Fruit fly (Drosophila melanogaster) whole organism, pupa: Measurements from ENCODE around the gene sgg.

Experiments used
- CG10348 ChIP-seq: fragments of 200-800 bp; sonication (Bioruptor generic); IDR thresholded peaks from 2 replicates; pipeline ENCODE4 v1.3.6; 2022; ENCODE audit warnings: missing biosample characterization, missing genetic modification characterization
- CG13204 ChIP-seq: fragments of 200-800 bp; sonication (Bioruptor generic); optimal IDR thresholded peaks from 2 replicates; lab custom pipeline; 2018; ENCODE audit warnings: missing biosample characterization, mild to moderate bottlenecking, missing genetic modification characterization, moderate library complexity
- CG14655 ChIP-seq: fragments of 200-800 bp; sonication (Bioruptor generic); optimal IDR thresholded peaks from 3 replicates; lab custom pipeline; 2017; ENCODE audit warnings: mild to moderate bottlenecking, missing biosample characterization, missing genetic modification reagents, missing genetic modification characterization
- CG15710 ChIP-seq: fragments of 200-800 bp; sonication (Bioruptor generic); optimal IDR thresholded peaks from 2 replicates; lab custom pipeline; 2018; ENCODE audit warnings: missing biosample characterization, mild to moderate bottlenecking, missing genetic modification characterization, moderate library complexity
- CG17806 ChIP-seq: fragments of 200-800 bp; sonication (Bioruptor generic); optimal IDR thresholded peaks from 2 replicates; lab custom pipeline; 2018; ENCODE audit warnings: missing biosample characterization, mild to moderate bottlenecking, missing genetic modification characterization, moderate library complexity
- CG32121 ChIP-seq: fragments of 200-800 bp; sonication (Bioruptor generic); IDR thresholded peaks from 2 replicates; pipeline ENCODE4 v1.3.6; 2022; ENCODE audit warnings: missing biosample characterization, missing genetic modification characterization
- CG34367 ChIP-seq: fragments of 200-800 bp; sonication (Bioruptor generic); optimal IDR thresholded peaks from 2 replicates; lab custom pipeline; 2018; ENCODE audit warnings: missing biosample characterization, mild to moderate bottlenecking, missing genetic modification characterization
- CG4496 ChIP-seq: fragments of 200-800 bp; sonication (Bioruptor generic); IDR thresholded peaks from 3 replicates; pipeline ENCODE4 v1.3.6; 2022; ENCODE audit warnings: missing biosample characterization, missing genetic modification characterization
- CG8159 ChIP-seq: fragments of 200-800 bp; sonication (Bioruptor generic); optimal IDR thresholded peaks from 3 replicates; lab custom pipeline; 2018; ENCODE audit warnings: missing biosample characterization, mild to moderate bottlenecking, missing genetic modification characterization, moderate library complexity
- CG8301 ChIP-seq: fragments of 200-800 bp; sonication (Bioruptor generic); optimal IDR thresholded peaks from 2 replicates; lab custom pipeline; 2018; ENCODE audit warnings: missing biosample characterization, mild to moderate bottlenecking, missing genetic modification characterization
- CG9948 ChIP-seq: fragments of 200-800 bp; sonication (Bioruptor generic); optimal IDR thresholded peaks from 2 replicates; lab custom pipeline; 2018; ENCODE audit warnings: missing biosample characterization, mild to moderate bottlenecking, missing genetic modification characterization, moderate library complexity
- EcR ChIP-seq: fragments of 200-800 bp; sonication (Bioruptor generic); optimal IDR thresholded peaks from 3 replicates; lab custom pipeline; 2019; ENCODE audit warnings: missing biosample characterization, missing genetic modification characterization, mild to moderate bottlenecking, moderate library complexity, missing genetic modification reagents
- Pif1A ChIP-seq: fragments of 200-800 bp; sonication (Bioruptor generic); optimal IDR thresholded peaks from 3 replicates; lab custom pipeline; 2016; ENCODE audit warnings: missing biosample characterization, missing genetic modification characterization

dm6 chrX:2636825-2637535 lies 3.2 kb downstream of the sgg start:
- no peak for TF ChIP-seq CG17806 (tag; lab: Kevin White, UChicago)
- TF ChIP-seq CG9948, result no peak
- TF ChIP-seq CG32121 (GFP tag; lab: Robert Waterston, UW), result no peak
- no peak for TF ChIP-seq CG34367 (tag; lab: Kevin White, UChicago)
- no peak for TF ChIP-seq CG15710 (tag; lab: Kevin White, UChicago)
- TF ChIP-seq EcR (GFP tag; lab: Kevin White, UChicago), result no peak
- no peak for TF ChIP-seq CG8301
- TF ChIP-seq CG14655 (GFP tag; lab: Kevin White, UChicago), result no peak
- TF ChIP-seq CG4496 (GFP tag; lab: Robert Waterston, UW), result no peak
- TF ChIP-seq CG8159 (tag; lab: Kevin White, UChicago), result no peak
- no peak for TF ChIP-seq Pif1A (GFP tag; lab: Kevin White, UChicago)
- TF ChIP-seq CG13204 (GFP tag; lab: Kevin White, UChicago), result no peak
- TF ChIP-seq CG10348 (GFP tag; lab: Robert Waterston, UW), result no peak
